Worm (Caenorhabditis elegans): ENCODE measurements around the gene R05G9R.1.

R05G9R.1 gene

ce11 chrII:6501420-6501819 lies 12.4 kb downstream of the R05G9R.1 start, which contains the start of gene R05G9.3:
Gene R05G9.3 (minus strand): TSS chrII:6501520.
- no peak for TF ChIP-seq ama-1 (optimal IDR thresholded peaks at IDR 0.05)

DNA sequence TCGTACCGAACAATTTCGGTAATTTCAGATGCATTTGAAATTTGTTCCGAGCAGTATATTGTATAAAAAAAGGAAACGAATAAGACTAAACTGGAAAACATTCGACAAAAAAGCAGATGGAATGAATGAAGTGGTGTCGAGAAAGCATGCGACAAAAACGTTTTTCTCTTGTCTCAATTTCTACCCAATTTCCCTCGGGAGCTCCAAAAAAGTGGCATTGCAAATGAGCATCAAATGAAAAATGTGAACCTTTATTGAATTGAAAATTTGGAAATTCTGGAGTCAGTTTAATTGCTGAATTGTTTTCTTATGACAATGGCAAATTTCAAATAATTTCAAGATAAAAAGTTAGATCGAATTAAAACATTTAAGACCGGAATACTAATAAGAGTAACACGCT lies 13.7 kb downstream of the R05G9R.1 start, which contains the start of gene R05G9.5:
TSS of gene R05G9.5 (minus strand) at position 101 of the 400 bp plus-strand sequence.
- TF ChIP-seq elt-3 (tag; optimal IDR thresholded peaks at IDR 0.05), result no peak
- no peak for TF ChIP-seq lsy-12 (tag; optimal IDR thresholded peaks at IDR 0.05)
- TF ChIP-seq ama-1 (optimal IDR thresholded peaks at IDR 0.05), result no peak
- TF ChIP-seq nhr-43 (tag; optimal IDR thresholded peaks at IDR 0.05; ENCODE audit: poor library complexity, severe bottlenecking), result no peak
- TF ChIP-seq ceh-16 (tag; optimal IDR thresholded peaks at IDR 0.05), result no peak
- no peak for TF ChIP-seq mml-1 (tag; optimal IDR thresholded peaks at IDR 0.05)
- no peak for TF ChIP-seq R02D3.7 (tag; optimal IDR thresholded peaks at IDR 0.05)
- TF ChIP-seq lin-15B (tag; optimal IDR thresholded peaks at IDR 0.05), result no peak
- no peak for TF ChIP-seq nhr-77 (tag; optimal IDR thresholded peaks at IDR 0.05)
- no peak for TF ChIP-seq zag-1 (tag; optimal IDR thresholded peaks at IDR 0.05)
- no peak for TF ChIP-seq unc-62 (GFP tag; optimal IDR thresholded peaks at IDR 0.05)
- TF ChIP-seq nhr-25 (tag; optimal IDR thresholded peaks at IDR 0.05), result no peak
- TF ChIP-seq fkh-2 (tag; optimal IDR thresholded peaks at IDR 0.05), result no peak
- no peak for TF ChIP-seq tbx-2 (tag; optimal IDR thresholded peaks at IDR 0.05)
- TF ChIP-seq eor-1 (tag; optimal IDR thresholded peaks at IDR 0.05), result no peak

- TF ChIP-seq fkh-10 (GFP tag; optimal IDR thresholded peaks at IDR 0.05) (no peak), lsy-12 (tag; optimal IDR thresholded peaks at IDR 0.05) (no peak), skn-1 (tag; optimal IDR thresholded peaks at IDR 0.05) (no peak)
Observed at ce11 chrII:6499067-6499466, 14.7 kb downstream of the R05G9R.1 start, which contains the start of gene twk-49. Gene twk-49 (minus strand): TSS chrII:6499167.

DNA sequence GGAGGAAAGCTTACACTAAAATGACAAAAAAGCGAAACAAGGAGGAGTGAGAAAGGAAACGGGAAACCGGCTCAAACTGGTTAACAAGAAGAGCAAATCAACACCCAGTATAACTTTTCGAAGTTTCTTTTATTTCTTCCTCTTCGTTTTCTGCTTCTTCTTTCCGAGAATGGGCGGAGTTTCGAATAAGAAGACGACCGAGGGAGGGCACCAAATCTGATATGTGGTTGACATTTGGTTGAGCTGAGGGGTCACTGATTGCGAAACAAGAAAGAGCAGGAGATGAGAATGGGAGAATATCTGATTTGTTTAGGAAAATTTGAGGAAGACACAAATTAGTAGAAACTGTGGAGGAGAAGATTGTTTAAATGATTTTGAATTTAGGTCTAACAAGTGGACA lies 15.2 kb downstream of the R05G9R.1 start:
- peak; percentile 20 for TF ChIP-seq nfya-1 (tag; optimal IDR thresholded peaks at IDR 0.05; ENCODE audit: insufficient read depth)
- no peak for TF ChIP-seq zag-1 (tag; optimal IDR thresholded peaks at IDR 0.05)
- no peak for TF ChIP-seq sea-2 (GFP tag; optimal IDR thresholded peaks at IDR 0.05)

- peak; percentile 18 for TF ChIP-seq nfya-1 (tag; optimal IDR thresholded peaks at IDR 0.05; ENCODE audit: insufficient read depth)
- no peak for TF ChIP-seq ZK546.5 (tag; optimal IDR thresholded peaks at IDR 0.05)
- no peak for TF ChIP-seq nhr-12 (tag; optimal IDR thresholded peaks at IDR 0.05)
- no peak for TF ChIP-seq snpc-4 (tag; optimal IDR thresholded peaks at IDR 0.05)
- TF ChIP-seq ceh-28 (tag; optimal IDR thresholded peaks at IDR 0.05), result no peak
- TF ChIP-seq egl-27 (tag; optimal IDR thresholded peaks at IDR 0.05), result no peak
- TF ChIP-seq nhr-43 (tag; optimal IDR thresholded peaks at IDR 0.05; ENCODE audit: poor library complexity, severe bottlenecking), result no peak
- no peak for TF ChIP-seq zag-1 (tag; optimal IDR thresholded peaks at IDR 0.05)
Observed at ce11 chrII:6497137-6497536, 16.7 kb downstream of the R05G9R.1 start.

ce11 chrII:6496496-6496895 lies 17.3 kb downstream of the R05G9R.1 start:
- TF ChIP-seq skn-1 (tag; optimal IDR thresholded peaks at IDR 0.05), result no peak
- TF ChIP-seq hmg-11 (tag; optimal IDR thresholded peaks at IDR 0.05), result no peak
- no peak for TF ChIP-seq ZK546.5 (tag; optimal IDR thresholded peaks at IDR 0.05)
- no peak for TF ChIP-seq sea-2 (GFP tag; optimal IDR thresholded peaks at IDR 0.05)
- no peak for TF ChIP-seq elt-2 (tag; optimal IDR thresholded peaks at IDR 0.05)
- TF ChIP-seq lsy-12 (tag; optimal IDR thresholded peaks at IDR 0.05), result no peak
- no peak for TF ChIP-seq nhr-43 (tag; optimal IDR thresholded peaks at IDR 0.05; ENCODE audit: poor library complexity, severe bottlenecking)

ce11 chrII:6493709-6494326 lies 20.0 kb downstream of the R05G9R.1 start:
- TF ChIP-seq ama-1 (optimal IDR thresholded peaks at IDR 0.05) (peak; percentile 35), mml-1 (tag; optimal IDR thresholded peaks at IDR 0.05) (no peak), skn-1 (tag; optimal IDR thresholded peaks at IDR 0.05) (no peak), nhr-12 (tag; optimal IDR thresholded peaks at IDR 0.05) (no peak), ztf-4 (tag; optimal IDR thresholded peaks at IDR 0.05) (no peak), nhr-77 (tag; optimal IDR thresholded peaks at IDR 0.05) (no peak), nhr-23 (tag; optimal IDR thresholded peaks at IDR 0.05) (no peak), aly-2 (tag; optimal IDR thresholded peaks at IDR 0.05) (no peak)
